Worm (Caenorhabditis elegans) whole organism, L4 larva: ENCODE measurements around the gene syf-3.

Experiments
- Y105C5A.15 ChIP-seq: fragments of 200-800 bp; sonication (Bioruptor generic); IDR thresholded peaks from 2 replicates; pipeline ENCODE4 v1.3.6; 2022; ENCODE audit warnings: missing genetic modification characterization, missing compliant biosample characterization
- Y75B8A.6 ChIP-seq: fragments of 200-800 bp; sonication (Bioruptor generic); IDR thresholded peaks from 2 replicates; pipeline ENCODE4 v1.3.6; 2022; ENCODE audit warnings: missing genetic modification reagents, missing genetic modification characterization, missing compliant biosample characterization
- ZK337.2 ChIP-seq: fragments of 200-800 bp; sonication (Bioruptor generic); IDR thresholded peaks from 2 replicates; pipeline ENCODE4 v1.3.6; 2022; ENCODE audit warnings: missing genetic modification reagents, missing genetic modification characterization, missing compliant biosample characterization
- ZK546.5 ChIP-seq, 2 experiments: sonication (generic microtip); optimal IDR thresholded peaks; 2 replicates each; lab custom pipeline; 2017; ENCODE audit warnings: missing biosample characterization in 2 of 2, missing genetic modification characterization in 2 of 2
- aha-1 ChIP-seq: fragments of 150-350 bp; peaks from one replicate; lab custom pipeline; 2014; ENCODE audit warnings: missing biosample characterization, missing genetic modification characterization
- aly-2 ChIP-seq: sonication (generic microtip); optimal IDR thresholded peaks from 2 replicates; lab custom pipeline; 2018; ENCODE audit warnings: missing biosample characterization, missing genetic modification characterization
- attf-4 ChIP-seq: sonication (generic microtip); optimal IDR thresholded peaks from 3 replicates; lab custom pipeline; 2017; ENCODE audit warnings: missing biosample characterization, missing genetic modification characterization
- ceh-32 ChIP-seq: sonication (generic microtip); optimal IDR thresholded peaks from 2 replicates; lab custom pipeline; 2016; ENCODE audit warnings: mild to moderate bottlenecking, missing genetic modification characterization, missing compliant biosample characterization; ENCODE audit not compliant: poor library complexity
- ces-1 ChIP-seq: fragments of 150-350 bp; sonication (generic microtip); optimal IDR thresholded peaks from 4 replicates; lab custom pipeline; 2014; ENCODE audit warnings: missing biosample characterization, missing genetic modification reagents, missing genetic modification characterization
- ctbp-1 ChIP-seq: fragments of 200-800 bp; sonication (Bioruptor generic); IDR thresholded peaks from 2 replicates; pipeline ENCODE4 v1.3.6; 2022; ENCODE audit warnings: missing genetic modification reagents, missing genetic modification characterization, missing compliant biosample characterization
- fkh-10 ChIP-seq: fragments of 150-350 bp; optimal IDR thresholded peaks from 2 replicates; lab custom pipeline; 2014; ENCODE audit warnings: missing biosample characterization, missing genetic modification reagents, missing genetic modification characterization
- gei-8 ChIP-seq: fragments of 200-800 bp; sonication (Bioruptor generic); optimal IDR thresholded peaks from 2 replicates; lab custom pipeline; 2018; ENCODE audit warnings: mild to moderate bottlenecking, missing genetic modification characterization, missing compliant biosample characterization
- hif-1 ChIP-seq, 2 experiments: sonication (generic microtip); optimal IDR thresholded peaks; 2 replicates each; lab custom pipeline; 2016 to 2017; ENCODE audit warnings: missing compliant biosample characterization in 2 of 2, missing genetic modification characterization in 2 of 2, missing genetic modification reagents in 2 of 2, missing genotype in 2 of 2, mild to moderate bottlenecking in 1 of 2
- hlh-30 ChIP-seq: sonication (generic microtip); optimal IDR thresholded peaks from 2 replicates; lab custom pipeline; 2017; ENCODE audit warnings: antibody characterized with exemption, mild to moderate bottlenecking, missing genetic modification characterization, missing compliant biosample characterization; ENCODE audit not compliant: insufficient read depth
- hmg-1.1 ChIP-seq: fragments of 200-800 bp; sonication (Bioruptor generic); IDR thresholded peaks from 2 replicates; pipeline ENCODE4 v1.3.6; 2022; ENCODE audit warnings: missing genetic modification reagents, missing genetic modification characterization, missing compliant biosample characterization
- jun-1 ChIP-seq: fragments of 150-350 bp; optimal IDR thresholded peaks from 2 replicates; lab custom pipeline; 2014; ENCODE audit warnings: missing biosample characterization, missing genetic modification reagents, missing genetic modification characterization
- lin-38 ChIP-seq: fragments of 200-800 bp; sonication (Bioruptor generic); IDR thresholded peaks from 2 replicates; pipeline ENCODE4 v1.3.6; 2022; ENCODE audit warnings: missing genetic modification reagents, missing genetic modification characterization, missing compliant biosample characterization
- madf-5 ChIP-seq, 2 experiments: fragments of 200-800 bp; sonication (Bioruptor generic); IDR thresholded peaks; 2 replicates each; pipeline ENCODE4 v1.3.6; 2022; ENCODE audit warnings: missing compliant biosample characterization in 2 of 2, missing genetic modification characterization in 2 of 2
- madf-9 ChIP-seq: fragments of 200-800 bp; sonication (Bioruptor generic); conservative IDR thresholded peaks from 2 replicates; pipeline ENCODE4 v1.3.6; 2022; ENCODE audit warnings: missing genetic modification reagents, missing genetic modification characterization, missing compliant biosample characterization
- mep-1 ChIP-seq: fragments of 150-350 bp; sonication (generic microtip); optimal IDR thresholded peaks from 3 replicates; lab custom pipeline; 2014; ENCODE audit warnings: missing biosample characterization, missing genetic modification characterization
- nhr-10 ChIP-seq: fragments of 150-350 bp; optimal IDR thresholded peaks from 2 replicates; lab custom pipeline; 2014; ENCODE audit warnings: missing biosample characterization, missing genetic modification characterization
- nhr-28 ChIP-seq: fragments of 150-350 bp; optimal IDR thresholded peaks from 2 replicates; lab custom pipeline; 2014; ENCODE audit warnings: missing biosample characterization, missing genetic modification characterization
- nhr-48 ChIP-seq: sonication (generic microtip); optimal IDR thresholded peaks from 2 replicates; lab custom pipeline; 2016; ENCODE audit warnings: mild to moderate bottlenecking, missing genetic modification characterization, missing compliant biosample characterization
- nhr-77 ChIP-seq: fragments of 150-350 bp; optimal IDR thresholded peaks from 2 replicates; lab custom pipeline; 2014; ENCODE audit warnings: missing biosample characterization, missing genetic modification characterization
- rbr-2 ChIP-seq: sonication (generic microtip); optimal IDR thresholded peaks from 2 replicates; lab custom pipeline; 2016; ENCODE audit warnings: missing genotype, missing genetic modification characterization, missing compliant biosample characterization
- saeg-2 ChIP-seq: fragments of 200-800 bp; sonication (Bioruptor generic); IDR thresholded peaks from 2 replicates; pipeline ENCODE4 v1.3.6; 2022; ENCODE audit warnings: missing genetic modification reagents, missing genetic modification characterization, missing compliant biosample characterization
- snpc-1.2 ChIP-seq: fragments of 200-800 bp; sonication (Bioruptor generic); IDR thresholded peaks from 2 replicates; pipeline ENCODE4 v1.3.6; 2022; ENCODE audit warnings: missing genetic modification reagents, missing genetic modification characterization, missing compliant biosample characterization
- tag-97 ChIP-seq: fragments of 200-800 bp; sonication (Bioruptor generic); IDR thresholded peaks from 2 replicates; pipeline ENCODE4 v1.3.6; 2022; ENCODE audit warnings: missing genetic modification characterization, missing compliant biosample characterization
- unc-62 ChIP-seq, 3 experiments: fragments of 150-350 bp in 1 of 3; sonication (generic microtip); optimal IDR thresholded peaks in 2 of 3; peaks in 1 of 3; 1 replicate in 1 of 3; 2 replicates in 2 of 3; lab custom pipeline; 2014 to 2017; ENCODE audit warnings: missing biosample characterization in 3 of 3, missing genetic modification characterization in 3 of 3, missing genetic modification reagents in 3 of 3, missing genotype in 1 of 3
- zfp-3 ChIP-seq: fragments of 200-800 bp; sonication (Bioruptor generic); conservative IDR thresholded peaks from 2 replicates; pipeline ENCODE4 v1.3.6; 2022; ENCODE audit warnings: missing genetic modification reagents, missing genetic modification characterization, missing compliant biosample characterization
- zip-2 ChIP-seq: fragments of 150-350 bp; optimal IDR thresholded peaks from 2 replicates; lab custom pipeline; 2014; ENCODE audit warnings: missing biosample characterization, missing genetic modification characterization
- ztf-7 ChIP-seq: fragments of 150-350 bp; optimal IDR thresholded peaks from 2 replicates; lab custom pipeline; 2014; ENCODE audit warnings: missing biosample characterization, missing genetic modification characterization

Gene syf-3

ce11 chrV:5951133-5951532 lies 11.3 kb downstream of the syf-3 start, which contains the start of gene M03F8.1:
M03F8.1 (plus strand) TSS chrV:5951433.
- TF ChIP-seq unc-62 (GFP tag; optimal IDR thresholded peaks at IDR 0.05 in 1 of 2; lab: Kevin White, UChicago) (peak in 1 of 2 experiments; percentile 75), unc-62 (tag; optimal IDR thresholded peaks at IDR 0.05; lab: Kevin White, UChicago) (no peak), hlh-30 (peak; percentile 51), ZK546.5 (tag; optimal IDR thresholded peaks at IDR 0.05; lab: Kevin White, UChicago) (no peak), saeg-2 (no peak)

- TF ChIP-seq jun-1 (tag; lab: Kevin White, UChicago) (no peak), Y75B8A.6 (no peak), nhr-77 (tag; lab: Kevin White, UChicago) (no peak), attf-4 (tag; lab: Kevin White, UChicago) (no peak), zfp-3 (GFP tag; lab: Robert Waterston, UW) (no peak), nhr-28 (tag; lab: Kevin White, UChicago) (no peak), mep-1 (tag; lab: Kevin White, UChicago) (no peak), gei-8 (GFP tag; lab: Kevin White, UChicago) (no peak), ceh-32 (tag; lab: Kevin White, UChicago) (no peak)
Measured at ce11 chrV:5953086-5953485, 13.3 kb downstream of the syf-3 start.

- TF ChIP-seq Y105C5A.15 (no peak), aha-1 (tag; lab: Kevin White, UChicago) (peak; percentile 42), ZK337.2 (no peak), lin-38 (no peak)
Measured at ce11 chrV:5954747-5955146, 14.9 kb downstream of the syf-3 start, which contains the start of gene M03F8.6. M03F8.6 (minus strand) TSS chrV:5954847.

- TF ChIP-seq unc-62 (GFP tag; optimal IDR thresholded peaks at IDR 0.05 in 1 of 2; lab: Kevin White, UChicago): peak in 1 of 2 experiments; percentile 5
- TF ChIP-seq unc-62 (tag; optimal IDR thresholded peaks at IDR 0.05; lab: Kevin White, UChicago): no peak
- no peak for TF ChIP-seq tag-97 (GFP tag; lab: Robert Waterston, UW)
- no peak for TF ChIP-seq snpc-1.2 (GFP tag; lab: Robert Waterston, UW)
- no peak for TF ChIP-seq ztf-7 (tag; lab: Kevin White, UChicago)
- no peak for TF ChIP-seq zip-2 (tag; lab: Kevin White, UChicago)
- TF ChIP-seq ces-1 (GFP tag; lab: Kevin White, UChicago): peak; percentile 36
- TF ChIP-seq madf-5 (GFP tag; IDR thresholded peaks at IDR 0.05; lab: Robert Waterston, UW): no peak
Measured at ce11 chrV:5955627-5956026, 15.8 kb downstream of the syf-3 start.

ce11 chrV:5961516-5961915 lies 21.7 kb downstream of the syf-3 start, which contains the start of gene mcp-1:
mcp-1 (plus strand) TSS chrV:5961807.
- TF ChIP-seq ces-1 (GFP tag; lab: Kevin White, UChicago): peak; percentile 67
- no peak for TF ChIP-seq Y105C5A.15
- TF ChIP-seq snpc-1.2 (GFP tag; lab: Robert Waterston, UW): no peak
- peak; percentile 33; the same call in 1 of the 2 replicates for TF ChIP-seq ctbp-1 (GFP tag; lab: Robert Waterston, UW)
- 0 out of 2 replicates have a peak, but pooled peaks have one; percentile 7 for TF ChIP-seq hmg-1.1 (GFP tag; lab: Robert Waterston, UW)
- no peak for TF ChIP-seq madf-9
- TF ChIP-seq rbr-2 (tag; lab: Kevin White, UChicago): no peak
- peak; percentile 81 for TF ChIP-seq fkh-10
- TF ChIP-seq hif-1 (tag; optimal IDR thresholded peaks at IDR 0.05; lab: Kevin White, UChicago): peak in 1 of 2 experiments; percentile 49
- TF ChIP-seq nhr-48: no peak
- peak; percentile 44 for TF ChIP-seq hlh-30
- TF ChIP-seq nhr-10: no peak

- no peak for TF ChIP-seq aly-2 (tag; lab: Kevin White, UChicago)
Measured at ce11 chrV:5963092-5963491, 23.3 kb downstream of the syf-3 start.
